Comparison of ENCODE assay signal across 4 fruit fly cellular contexts in genomic region chr3R:13452851-13453255, dm6.
TF ChIP-seq lines count a peak whose summit lies in the region.

No protein-coding gene starts in this region.

- TF ChIP-seq CTCF in whole organism, embryonic (GFP tag; optimal IDR thresholded peaks at IDR 0.05; lab: Kevin White, UChicago), result peak; percentile 19

TF ChIP-seq in whole organism, embryonic, 481 proteins besides CTCF, POLR2A, EP300 and RAD21 (continues in another document):
- TF ChIP-seq ken (GFP tag; IDR thresholded peaks at IDR 0.05; lab: Robert Waterston, UW) (no peak), kah (GFP tag; optimal IDR thresholded peaks at IDR 0.05; lab: Kevin White, UChicago) (peak; percentile 25), CG6683 (GFP tag; optimal IDR thresholded peaks at IDR 0.05; lab: Kevin White, UChicago) (peak; percentile 28), crol (GFP tag; IDR thresholded peaks at IDR 0.05; lab: Robert Waterston, UW) (no peak), Adf1 (GFP tag; IDR thresholded peaks at IDR 0.05; lab: Robert Waterston, UW) (peak; percentile 14; the same call in 1 of the 2 replicates), CG18599 (GFP tag; optimal IDR thresholded peaks at IDR 0.05; lab: Kevin White, UChicago) (peak; percentile 74), tna (GFP tag; IDR thresholded peaks at IDR 0.05; lab: Robert Waterston, UW; ENCODE audit: partially characterized antibody) (no peak), eyg (GFP tag; optimal IDR thresholded peaks at IDR 0.05; lab: Kevin White, UChicago) (no peak), scrt (GFP tag; optimal IDR thresholded peaks at IDR 0.05; lab: Kevin White, UChicago) (peak; percentile 66), CG1832 (GFP tag; optimal IDR thresholded peaks at IDR 0.05; lab: Kevin White, UChicago) (no peak), D (optimal IDR thresholded peaks at IDR 0.05; lab: Kevin White, UChicago) (no peak), D (GFP tag; optimal IDR thresholded peaks at IDR 0.05; lab: Kevin White, UChicago) (peak; percentile 77), CG1602 (GFP tag; optimal IDR thresholded peaks at IDR 0.05; lab: Kevin White, UChicago) (peak; percentile 74), CG3407 (GFP tag; optimal IDR thresholded peaks at IDR 0.05; lab: Kevin White, UChicago) (peak; percentile 58), CG1233 (GFP tag; optimal IDR thresholded peaks at IDR 0.05; lab: Kevin White, UChicago) (peak; percentile 82), CG2712 (tag; optimal IDR thresholded peaks at IDR 0.05; lab: Kevin White, UChicago) (peak; percentile 87), CG8281 (tag; optimal IDR thresholded peaks at IDR 0.05; lab: Kevin White, UChicago) (peak; percentile 61), Dip2 (GFP tag; IDR thresholded peaks at IDR 0.05; lab: Robert Waterston, UW) (no peak), gro (GFP tag; optimal IDR thresholded peaks at IDR 0.05; lab: Kevin White, UChicago) (no peak), schlank (tag; optimal IDR thresholded peaks at IDR 0.05; lab: Kevin White, UChicago) (no peak), CG12219 (GFP tag; optimal IDR thresholded peaks at IDR 0.05; lab: Kevin White, UChicago) (peak; percentile 51), CG7786 (GFP tag; optimal IDR thresholded peaks at IDR 0.05; lab: Kevin White, UChicago) (peak; percentile 36), crc (GFP tag; optimal IDR thresholded peaks at IDR 0.05; lab: Kevin White, UChicago) (no peak)

TF ChIP-seq in whole organism, prepupa, 60 proteins besides CTCF, POLR2A, EP300 and RAD21 (continues in another document):
- TF ChIP-seq CG9139 (GFP tag; optimal IDR thresholded peaks at IDR 0.05; lab: Kevin White, UChicago), result peak; percentile 62
- TF ChIP-seq CG11902 (GFP tag; optimal IDR thresholded peaks at IDR 0.05; lab: Kevin White, UChicago), result peak; percentile 65
- peak; percentile 85 for TF ChIP-seq CG10631 (GFP tag; optimal IDR thresholded peaks at IDR 0.05; lab: Kevin White, UChicago)
- TF ChIP-seq dsx (GFP tag; optimal IDR thresholded peaks at IDR 0.05; lab: Kevin White, UChicago; ENCODE audit: poor library complexity, severe bottlenecking), result peak; percentile 73
- TF ChIP-seq OdsH (GFP tag; optimal IDR thresholded peaks at IDR 0.05; lab: Kevin White, UChicago), result peak; percentile 86
- peak; percentile 88 for TF ChIP-seq esn (GFP tag; optimal IDR thresholded peaks at IDR 0.05; lab: Kevin White, UChicago)
- TF ChIP-seq CG1621 (tag; optimal IDR thresholded peaks at IDR 0.05; lab: Kevin White, UChicago), result peak; percentile 68
- TF ChIP-seq Smox (GFP tag; optimal IDR thresholded peaks at IDR 0.05; lab: Kevin White, UChicago), result peak; percentile 72
- peak; percentile 84 for TF ChIP-seq CG6808 (GFP tag; optimal IDR thresholded peaks at IDR 0.05; lab: Kevin White, UChicago)
- peak; percentile 80 for TF ChIP-seq lz (GFP tag; optimal IDR thresholded peaks at IDR 0.05; lab: Kevin White, UChicago)
- TF ChIP-seq Sox15 (GFP tag; optimal IDR thresholded peaks at IDR 0.05; lab: Kevin White, UChicago), result peak; percentile 69
- TF ChIP-seq CG6276 (GFP tag; optimal IDR thresholded peaks at IDR 0.05; lab: Kevin White, UChicago), result peak; percentile 88
- peak; percentile 83 for TF ChIP-seq fd59A (GFP tag; optimal IDR thresholded peaks at IDR 0.05; lab: Kevin White, UChicago)
- peak; percentile 82 for TF ChIP-seq CG10669 (GFP tag; optimal IDR thresholded peaks at IDR 0.05; lab: Kevin White, UChicago)
- peak; percentile 87 for TF ChIP-seq topi (GFP tag; optimal IDR thresholded peaks at IDR 0.05; lab: Kevin White, UChicago)
- TF ChIP-seq Ets21C (GFP tag; optimal IDR thresholded peaks at IDR 0.05; lab: Kevin White, UChicago), result peak; percentile 48
- peak; percentile 91 for TF ChIP-seq Hr4 (GFP tag; optimal IDR thresholded peaks at IDR 0.05; lab: Kevin White, UChicago)
- peak; percentile 81 for TF ChIP-seq Sox14 (GFP tag; optimal IDR thresholded peaks at IDR 0.05; lab: Kevin White, UChicago)
- peak; percentile 85 for TF ChIP-seq CG4318 (GFP tag; optimal IDR thresholded peaks at IDR 0.05; lab: Kevin White, UChicago)
- peak; percentile 43 to 90 for TF ChIP-seq salr (GFP tag; optimal IDR thresholded peaks at IDR 0.05; lab: Kevin White, UChicago)
- TF ChIP-seq cyc (GFP tag; optimal IDR thresholded peaks at IDR 0.05; lab: Kevin White, UChicago), result peak; percentile 76
- TF ChIP-seq Ets96B (tag; optimal IDR thresholded peaks at IDR 0.05; lab: Kevin White, UChicago), result peak; percentile 82
- TF ChIP-seq Eip78C (GFP tag; lab: Kevin White, UChicago), result peak; percentile 97

TF ChIP-seq in whole organism, pupa, 21 proteins besides CTCF, POLR2A, EP300 and RAD21:
- TF ChIP-seq Ets98B (GFP tag; IDR thresholded peaks at IDR 0.05; lab: Robert Waterston, UW), result peak; percentile 26; the same call in 1 of the 2 replicates
- TF ChIP-seq CG4496 (GFP tag; IDR thresholded peaks at IDR 0.05; lab: Robert Waterston, UW), result peak; percentile 70; the same call in 2 of the 3 replicates
- peak; percentile 79 for TF ChIP-seq Pif1A (GFP tag; optimal IDR thresholded peaks at IDR 0.05; lab: Kevin White, UChicago)
- peak; percentile 77 for TF ChIP-seq Snoo (tag; optimal IDR thresholded peaks at IDR 0.05; lab: Kevin White, UChicago)
- peak; percentile 16 for TF ChIP-seq CG13204 (GFP tag; optimal IDR thresholded peaks at IDR 0.05; lab: Kevin White, UChicago)
- no peak for TF ChIP-seq CG12605 (GFP tag; IDR thresholded peaks at IDR 0.05; lab: Robert Waterston, UW)
- TF ChIP-seq CG9948 (tag; optimal IDR thresholded peaks at IDR 0.05; lab: Kevin White, UChicago), result peak; percentile 89
- peak; percentile 86 for TF ChIP-seq CG15710 (tag; optimal IDR thresholded peaks at IDR 0.05; lab: Kevin White, UChicago)
- no peak for TF ChIP-seq CG10348 (GFP tag; IDR thresholded peaks at IDR 0.05; lab: Robert Waterston, UW)
- no peak for TF ChIP-seq EcR (GFP tag; optimal IDR thresholded peaks at IDR 0.05; lab: Kevin White, UChicago)
- TF ChIP-seq CG8301 (tag; optimal IDR thresholded peaks at IDR 0.05; lab: Kevin White, UChicago), result peak; percentile 83
- peak; percentile 80 for TF ChIP-seq CG17806 (tag; optimal IDR thresholded peaks at IDR 0.05; lab: Kevin White, UChicago)
- TF ChIP-seq gl (tag; optimal IDR thresholded peaks at IDR 0.05; lab: Kevin White, UChicago), result peak; percentile 44
- TF ChIP-seq fd96Ca (GFP tag; IDR thresholded peaks at IDR 0.05; lab: Robert Waterston, UW), result 0 out of 3 replicates have a peak, but pooled peaks have one; percentile 31
- peak; percentile 73 for TF ChIP-seq Pif1B (GFP tag; optimal IDR thresholded peaks at IDR 0.05; lab: Kevin White, UChicago)
- TF ChIP-seq CG34367 (tag; optimal IDR thresholded peaks at IDR 0.05; lab: Kevin White, UChicago), result peak; percentile 78
- TF ChIP-seq rn (GFP tag; IDR thresholded peaks at IDR 0.05; lab: Robert Waterston, UW), result 0 out of 2 replicates have a peak, but pooled peaks have one; percentile 26
- TF ChIP-seq CG8159 (tag; optimal IDR thresholded peaks at IDR 0.05; lab: Kevin White, UChicago), result peak; percentile 90
- TF ChIP-seq CG14655 (GFP tag; optimal IDR thresholded peaks at IDR 0.05; lab: Kevin White, UChicago), result peak; percentile 91
- peak; percentile 78 for TF ChIP-seq CG32121 (GFP tag; IDR thresholded peaks at IDR 0.05; lab: Robert Waterston, UW)
- peak; percentile 81 for TF ChIP-seq D1 (tag; optimal IDR thresholded peaks at IDR 0.05; lab: Kevin White, UChicago)

TF ChIP-seq in whole organism, wandering third instar larva, 38 proteins besides CTCF, POLR2A, EP300 and RAD21:
- TF ChIP-seq dmrt93B (GFP tag; optimal IDR thresholded peaks at IDR 0.05; lab: Kevin White, UChicago) (peak; percentile 66), rgr (GFP tag; optimal IDR thresholded peaks at IDR 0.05; lab: Kevin White, UChicago) (peak; percentile 58), foxo (GFP tag; optimal IDR thresholded peaks at IDR 0.05; lab: Kevin White, UChicago) (peak in 1 of 2 experiments; percentile 74), br (GFP tag; optimal IDR thresholded peaks at IDR 0.05; lab: Kevin White, UChicago) (peak; percentile 52), CrebA (GFP tag; optimal IDR thresholded peaks at IDR 0.05; lab: Kevin White, UChicago; ENCODE audit: borderline replicate concordance) (no peak), tai (GFP tag; optimal IDR thresholded peaks at IDR 0.05; lab: Kevin White, UChicago) (peak; percentile 23), fru (GFP tag; optimal IDR thresholded peaks at IDR 0.05; lab: Kevin White, UChicago) (peak; percentile 79), woc (GFP tag; optimal IDR thresholded peaks at IDR 0.05; lab: Kevin White, UChicago) (peak; percentile 53), sv (GFP tag; optimal IDR thresholded peaks at IDR 0.05; lab: Kevin White, UChicago) (peak; percentile 66), Sp1 (GFP tag; optimal IDR thresholded peaks at IDR 0.05; lab: Kevin White, UChicago) (peak; percentile 74), Hnf4 (GFP tag; optimal IDR thresholded peaks at IDR 0.05; lab: Kevin White, UChicago) (peak; percentile 15), psq (GFP tag; optimal IDR thresholded peaks at IDR 0.05; lab: Kevin White, UChicago) (peak; percentile 59), pan (optimal IDR thresholded peaks at IDR 0.05; lab: Kevin White, UChicago) (no peak), GATAd (GFP tag; optimal IDR thresholded peaks at IDR 0.05; lab: Kevin White, UChicago) (no peak), OdsH (GFP tag; optimal IDR thresholded peaks at IDR 0.05; lab: Kevin White, UChicago) (peak; percentile 65), sage (GFP tag; optimal IDR thresholded peaks at IDR 0.05; lab: Kevin White, UChicago) (peak; percentile 5), ey (GFP tag; optimal IDR thresholded peaks at IDR 0.05; lab: Kevin White, UChicago) (peak; percentile 51), HLH106 (tag; optimal IDR thresholded peaks at IDR 0.05; lab: Kevin White, UChicago) (peak; percentile 68), Hr78 (GFP tag; optimal IDR thresholded peaks at IDR 0.05; lab: Kevin White, UChicago) (no peak), Vsx2 (GFP tag; optimal IDR thresholded peaks at IDR 0.05; lab: Kevin White, UChicago; ENCODE audit: partially characterized antibody) (no peak), Dfd (GFP tag; optimal IDR thresholded peaks at IDR 0.05; lab: Kevin White, UChicago) (no peak), Hr83 (GFP tag; optimal IDR thresholded peaks at IDR 0.05; lab: Kevin White, UChicago; ENCODE audit: poor library complexity, severe bottlenecking) (no peak), Dif (GFP tag; optimal IDR thresholded peaks at IDR 0.05; lab: Kevin White, UChicago; ENCODE audit: partially characterized antibody) (no peak), dl (GFP tag; optimal IDR thresholded peaks at IDR 0.05; lab: Kevin White, UChicago; ENCODE audit: insufficient read depth in 1 of 2, partially characterized antibody in 2 of 2) (no peak), h (GFP tag; optimal IDR thresholded peaks at IDR 0.05; lab: Kevin White, UChicago) (peak; percentile 74)

Comparison
In these comparisons a context has a peak if more than half of its experiments do, and no peak if none do; other contexts are left out.
1. Of the 7 proteins assayed by ChIP-seq in both whole organism, embryonic and whole organism, prepupa: peak only in whole organism, embryonic: CG6854; only in whole organism, prepupa: CG16779, Hr39 and Lpt; in both: Blimp-1, Gug and Sox102F; in neither: 0.